Worm (Caenorhabditis elegans) whole organism, L4/young adult: ENCODE data around the gene gcy-14.

Experiments used
- W03F9.2 ChIP-seq: fragments of 150-350 bp; optimal IDR thresholded peaks from 2 replicates; lab custom pipeline; 2014; ENCODE audit warnings: missing biosample characterization, missing genetic modification characterization
- him-1 ChIP-seq: sonication (generic microtip); optimal IDR thresholded peaks from 2 replicates; lab custom pipeline; 2016; ENCODE audit warnings: missing genotype, missing genetic modification reagents, missing genetic modification characterization, missing compliant biosample characterization

ce11 chrV:14877242-14877819, 9.2 kb upstream of the gcy-14 start:
- TF ChIP-seq W03F9.2 (no peak), him-1 (tag; lab: Kevin White, UChicago) (no peak)
